Worm (Caenorhabditis elegans) whole organism, L3 larva: ENCODE results near the gene lin-23.

ENCODE experiments used
- aly-2 ChIP-seq: fragments of 150-350 bp; optimal IDR thresholded peaks from 2 replicates; lab custom pipeline; 2014; ENCODE audit warnings: missing biosample characterization, missing genetic modification characterization
- fkh-2 ChIP-seq: fragments of 150-350 bp; optimal IDR thresholded peaks from 2 replicates; lab custom pipeline; 2014; ENCODE audit warnings: missing biosample characterization, missing genetic modification reagents, missing genetic modification characterization
- tbx-2 ChIP-seq: sonication (generic microtip); optimal IDR thresholded peaks from 2 replicates; lab custom pipeline; 2016; ENCODE audit warnings: mild to moderate bottlenecking, missing genetic modification characterization, missing compliant biosample characterization

ce11 chrII:6322979-6323378 lies 48.1 kb upstream of the lin-23 start, which contains the start of gene C32D5.4:
- TF ChIP-seq aly-2 (tag; lab: Kevin White, UChicago) (no peak), fkh-2 (tag; lab: Kevin White, UChicago) (no peak), tbx-2 (tag; lab: Kevin White, UChicago) (no peak)
